Worm (Caenorhabditis elegans) whole organism, midembryonic: ENCODE data around the gene F40G12.5.
A peak's percentile ranks its signal among the peaks of the same experiment; 100 is the strongest.

Experiments
- cog-1 ChIP-seq: sonication (generic microtip); optimal IDR thresholded peaks from 2 replicates; lab custom pipeline; 2016; ENCODE audit warnings: missing genetic modification characterization, missing compliant biosample characterization
- flt-1 ChIP-seq: fragments of 200-800 bp; sonication (Bioruptor generic); IDR thresholded peaks from 2 replicates; pipeline ENCODE4 v1.3.6; 2022; ENCODE audit warnings: missing genetic modification characterization, missing compliant biosample characterization
- klf-2 ChIP-seq: fragments of 200-800 bp; sonication (Bioruptor generic); conservative IDR thresholded peaks from 2 replicates; pipeline ENCODE4 v1.3.6; 2022; ENCODE audit warnings: missing genetic modification reagents, missing genetic modification characterization, missing compliant biosample characterization
- med-1 ChIP-seq: sonication (generic microtip); optimal IDR thresholded peaks from 2 replicates; lab custom pipeline; 2017; ENCODE audit warnings: missing genetic modification characterization, mild to moderate bottlenecking, missing compliant biosample characterization, antibody characterized with exemption, missing genetic modification reagents; ENCODE audit not compliant: insufficient read depth
- ref-1 ChIP-seq: fragments of 200-800 bp; sonication (Bioruptor generic); conservative IDR thresholded peaks from 2 replicates; pipeline ENCODE4 v1.3.6; 2022; ENCODE audit warnings: missing genetic modification reagents, missing genetic modification characterization, missing compliant biosample characterization
- tab-1 ChIP-seq: fragments of 200-800 bp; sonication (Bioruptor generic); IDR thresholded peaks from 2 replicates; pipeline ENCODE4 v1.3.6; 2022; ENCODE audit warnings: missing genetic modification characterization, missing compliant biosample characterization
- ztf-23 ChIP-seq: fragments of 200-800 bp; sonication (Bioruptor generic); IDR thresholded peaks from 2 replicates; pipeline ENCODE4 v1.3.6; 2022; ENCODE audit warnings: missing genetic modification reagents, missing genetic modification characterization, missing compliant biosample characterization

DNA sequence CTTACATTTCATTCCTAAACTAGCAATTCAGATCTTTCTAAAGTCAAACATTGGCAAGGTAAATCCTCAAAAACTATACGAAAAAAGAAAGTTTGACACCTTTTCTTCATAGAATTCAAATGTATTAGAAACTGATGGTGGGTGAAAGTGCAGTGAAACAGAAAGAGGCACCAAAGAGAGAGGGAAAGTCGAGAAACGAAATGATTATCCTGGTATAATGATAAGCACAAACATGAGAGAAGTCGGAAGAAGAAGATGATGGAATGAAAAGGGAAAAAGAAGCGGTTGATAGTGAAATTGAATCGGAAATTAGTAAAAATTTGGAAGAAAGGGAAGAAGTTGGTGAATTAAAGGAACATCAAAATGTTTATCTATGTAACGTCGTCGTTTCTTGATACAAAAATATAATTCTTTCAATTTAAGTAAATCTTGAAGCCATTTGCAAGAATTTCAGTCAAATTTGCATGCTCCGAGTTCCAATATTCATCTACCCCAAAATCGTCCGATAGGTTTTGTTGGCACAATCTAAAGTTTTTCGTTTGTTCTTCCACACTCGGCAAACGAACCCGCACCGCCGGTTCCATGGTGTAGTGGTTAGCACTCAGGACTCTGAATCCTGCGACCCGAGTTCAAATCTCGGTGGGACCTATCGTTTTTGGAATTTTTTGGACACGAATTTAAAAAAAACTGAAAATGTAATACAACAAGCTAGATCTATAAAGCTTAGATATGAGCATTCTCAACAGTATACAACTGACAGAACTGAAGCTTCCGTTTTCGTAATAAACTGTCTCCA is 39.6 kb downstream of the F40G12.5 start:
- TF ChIP-seq cog-1 (tag; lab: Kevin White, UChicago), result no peak
- TF ChIP-seq flt-1 (GFP tag; lab: Robert Waterston, UW), result no peak
- TF ChIP-seq klf-2 (GFP tag; lab: Robert Waterston, UW), result no peak
- TF ChIP-seq ref-1 (GFP tag; lab: Robert Waterston, UW), result no peak
- TF ChIP-seq med-1 (GFP tag; lab: Kevin White, UChicago), result no peak
- 0 out of 2 replicates have a peak, but pooled peaks have one; percentile 8 for TF ChIP-seq ztf-23 (GFP tag; lab: Robert Waterston, UW)
- TF ChIP-seq tab-1 (GFP tag; lab: Robert Waterston, UW), result no peak
